Fruit fly (Drosophila melanogaster): ENCODE results near the gene CG45011.

CG45011 gene

dm6 chr2L:11833786-11834185 is at the start of gene CG45011:
CG45011 (plus strand) TSS chr2L:11834086.
- TF ChIP-seq Hnf4 (GFP tag; optimal IDR thresholded peaks at IDR 0.05) (no peak), brk (GFP tag; optimal IDR thresholded peaks at IDR 0.05) (no peak), CG32264 (GFP tag; optimal IDR thresholded peaks at IDR 0.05) (no peak), br (GFP tag; optimal IDR thresholded peaks at IDR 0.05) (no peak), OdsH (GFP tag; optimal IDR thresholded peaks at IDR 0.05) (no peak), tai (GFP tag; optimal IDR thresholded peaks at IDR 0.05) (no peak), lola (GFP tag; optimal IDR thresholded peaks at IDR 0.05) (no peak), Myc (optimal IDR thresholded peaks at IDR 0.05) (no peak), sv (GFP tag; optimal IDR thresholded peaks at IDR 0.05) (no peak), Rel (GFP tag; optimal IDR thresholded peaks at IDR 0.05) (no peak), Rel (tag; optimal IDR thresholded peaks at IDR 0.05) (no peak), Vsx2 (GFP tag; optimal IDR thresholded peaks at IDR 0.05; ENCODE audit: partially characterized antibody) (no peak)

- TF ChIP-seq CG32264 (GFP tag; optimal IDR thresholded peaks at IDR 0.05) (no peak), Myc (optimal IDR thresholded peaks at IDR 0.05) (no peak), Hr78 (GFP tag; optimal IDR thresholded peaks at IDR 0.05) (no peak), usp (GFP tag; optimal IDR thresholded peaks at IDR 0.05) (no peak), tai (GFP tag; optimal IDR thresholded peaks at IDR 0.05) (no peak), Hr83 (GFP tag; optimal IDR thresholded peaks at IDR 0.05; ENCODE audit: poor library complexity, severe bottlenecking) (no peak), HLH106 (tag; optimal IDR thresholded peaks at IDR 0.05) (no peak), jim (GFP tag; optimal IDR thresholded peaks at IDR 0.05) (no peak), psq (GFP tag; optimal IDR thresholded peaks at IDR 0.05) (no peak), Dif (GFP tag; optimal IDR thresholded peaks at IDR 0.05; ENCODE audit: partially characterized antibody) (no peak), lola (GFP tag; optimal IDR thresholded peaks at IDR 0.05) (no peak), foxo (GFP tag; optimal IDR thresholded peaks at IDR 0.05) (no peak), dsf (GFP tag; optimal IDR thresholded peaks at IDR 0.05; ENCODE audit: borderline replicate concordance) (no peak)
Measured at dm6 chr2L:11788034-11788433, 45.9 kb upstream of the CG45011 start, which contains the start of gene CG14931. CG14931 (plus strand) TSS chr2L:11788334.

dm6 chr2L:11789690-11790089 is 44.2 kb upstream of the CG45011 start, which contains the start of gene CG14932:
CG14932 (plus strand) TSS chr2L:11789919.
- no peak for TF ChIP-seq foxo (GFP tag; optimal IDR thresholded peaks at IDR 0.05)
- TF ChIP-seq dl (GFP tag; optimal IDR thresholded peaks at IDR 0.05; ENCODE audit: insufficient read depth in 1 of 2, partially characterized antibody in 2 of 2) = no peak
- no peak for TF ChIP-seq Sp1 (GFP tag; optimal IDR thresholded peaks at IDR 0.05)
- TF ChIP-seq HLH106 (tag; optimal IDR thresholded peaks at IDR 0.05) = no peak
- TF ChIP-seq br (GFP tag; optimal IDR thresholded peaks at IDR 0.05) = no peak
- no peak for TF ChIP-seq sage (GFP tag; optimal IDR thresholded peaks at IDR 0.05)

dm6 chr2L:11792265-11792664 is 41.6 kb upstream of the CG45011 start, which contains the start of gene Tsp33B:
Tsp33B (minus strand) TSS chr2L:11792365.
- no peak for TF ChIP-seq dsf (GFP tag; optimal IDR thresholded peaks at IDR 0.05; ENCODE audit: borderline replicate concordance)
- TF ChIP-seq CrebA (GFP tag; optimal IDR thresholded peaks at IDR 0.05; ENCODE audit: borderline replicate concordance) = no peak
- TF ChIP-seq CG9705 (GFP tag; optimal IDR thresholded peaks at IDR 0.05) = no peak
- TF ChIP-seq Mio (GFP tag; optimal IDR thresholded peaks at IDR 0.05) = no peak
- no peak for TF ChIP-seq dmrt93B (GFP tag; optimal IDR thresholded peaks at IDR 0.05)
- no peak for TF ChIP-seq Dfd (GFP tag; optimal IDR thresholded peaks at IDR 0.05)
- TF ChIP-seq sage (GFP tag; optimal IDR thresholded peaks at IDR 0.05) = no peak
- no peak for TF ChIP-seq Hnf4 (GFP tag; optimal IDR thresholded peaks at IDR 0.05)
- TF ChIP-seq woc (GFP tag; optimal IDR thresholded peaks at IDR 0.05) = no peak

dm6 chr2L:11793986-11794385 is 39.9 kb upstream of the CG45011 start, which contains the start of gene CG14937:
CG14937 (minus strand) TSS chr2L:11794086.
- no peak for TF ChIP-seq CrebA (GFP tag; optimal IDR thresholded peaks at IDR 0.05; ENCODE audit: borderline replicate concordance)
- no peak for TF ChIP-seq sv (GFP tag; optimal IDR thresholded peaks at IDR 0.05)
- TF ChIP-seq tai (GFP tag; optimal IDR thresholded peaks at IDR 0.05) = no peak
- TF ChIP-seq dl (GFP tag; optimal IDR thresholded peaks at IDR 0.05; ENCODE audit: insufficient read depth in 1 of 2, partially characterized antibody in 2 of 2) = no peak
- no peak for TF ChIP-seq h (GFP tag; optimal IDR thresholded peaks at IDR 0.05)
- no peak for TF ChIP-seq rgr (GFP tag; optimal IDR thresholded peaks at IDR 0.05)
- TF ChIP-seq GATAd (GFP tag; optimal IDR thresholded peaks at IDR 0.05) = no peak
- no peak for TF ChIP-seq sage (GFP tag; optimal IDR thresholded peaks at IDR 0.05)
- no peak for TF ChIP-seq ey (GFP tag; optimal IDR thresholded peaks at IDR 0.05)
- no peak for TF ChIP-seq dsf (GFP tag; optimal IDR thresholded peaks at IDR 0.05; ENCODE audit: borderline replicate concordance)
- TF ChIP-seq OdsH (GFP tag; optimal IDR thresholded peaks at IDR 0.05) = no peak
- TF ChIP-seq brk (GFP tag; optimal IDR thresholded peaks at IDR 0.05) = no peak
- no peak for TF ChIP-seq lola (GFP tag; optimal IDR thresholded peaks at IDR 0.05)
- no peak for TF ChIP-seq Hnf4 (GFP tag; optimal IDR thresholded peaks at IDR 0.05)
- TF ChIP-seq Hr78 (GFP tag; optimal IDR thresholded peaks at IDR 0.05) = no peak
- TF ChIP-seq CG32264 (GFP tag; optimal IDR thresholded peaks at IDR 0.05) = no peak
- no peak for TF ChIP-seq CG9705 (GFP tag; optimal IDR thresholded peaks at IDR 0.05)
- no peak for TF ChIP-seq foxo (GFP tag; optimal IDR thresholded peaks at IDR 0.05)
